Fruit fly (Drosophila melanogaster): Measurements from ENCODE around the gene Gasp.

- TF ChIP-seq CTCF (optimal IDR thresholded peaks at IDR 0.05) = no peak
- no peak for TF ChIP-seq CG8478 (optimal IDR thresholded peaks at IDR 0.05)
Observed at dm6 chr3R:6106711-6107110, 6.0 kb upstream of the Gasp start.
